Worm (Caenorhabditis elegans) whole organism, young adult: ENCODE measurements around the gene str-225.

Experiments used
- B0019.2 ChIP-seq: fragments of 200-800 bp; sonication (Bioruptor generic); conservative IDR thresholded peaks from 2 replicates; pipeline ENCODE4 v1.3.6; 2022; ENCODE audit warnings: missing genetic modification reagents, missing genetic modification characterization, missing compliant biosample characterization
- F33H1.4 ChIP-seq: fragments of 200-800 bp; sonication (Bioruptor generic); IDR thresholded peaks from 2 replicates; pipeline ENCODE4 v1.3.6; 2022; ENCODE audit warnings: missing genetic modification reagents, missing genetic modification characterization, missing compliant biosample characterization
- F37B4.10 ChIP-seq: fragments of 200-800 bp; sonication (Bioruptor generic); IDR thresholded peaks from 2 replicates; pipeline ENCODE4 v1.3.6; 2022; ENCODE audit warnings: missing genetic modification characterization, missing compliant biosample characterization
- F39B2.1 ChIP-seq: fragments of 200-800 bp; sonication (Bioruptor generic); IDR thresholded peaks from 2 replicates; pipeline ENCODE4 v1.3.6; 2022; ENCODE audit warnings: missing genetic modification reagents, missing genetic modification characterization, missing compliant biosample characterization
- F55B11.4 ChIP-seq: sonication (generic microtip); optimal IDR thresholded peaks from 2 replicates; lab custom pipeline; 2016; ENCODE audit warnings: missing compliant biosample characterization, missing genetic modification characterization, borderline replicate concordance; ENCODE audit not compliant: insufficient read depth
- F57A8.1 ChIP-seq: fragments of 200-800 bp; sonication (Bioruptor generic); optimal IDR thresholded peaks from 2 replicates; lab custom pipeline; 2018; ENCODE audit warnings: mild to moderate bottlenecking, missing genetic modification characterization, moderate library complexity, missing compliant biosample characterization
- T07F8.4 ChIP-seq: sonication (generic microtip); optimal IDR thresholded peaks from 2 replicates; lab custom pipeline; 2016; ENCODE audit warnings: mild to moderate bottlenecking, missing genetic modification characterization, moderate library complexity, missing compliant biosample characterization
- Y53F4B.3 ChIP-seq: fragments of 200-800 bp; sonication (Bioruptor generic); IDR thresholded peaks from 2 replicates; pipeline ENCODE4 v1.3.6; 2022; ENCODE audit warnings: missing genetic modification reagents, missing genetic modification characterization, missing compliant biosample characterization
- Y53G8AR.9 ChIP-seq: fragments of 200-800 bp; sonication (Bioruptor generic); conservative IDR thresholded peaks from 2 replicates; pipeline ENCODE4 v1.3.6; 2022; ENCODE audit warnings: missing genetic modification reagents, missing genetic modification characterization, missing compliant biosample characterization
- Y67H2A.10 ChIP-seq: fragments of 200-800 bp; sonication (Bioruptor generic); conservative IDR thresholded peaks from 2 replicates; pipeline ENCODE4 v1.3.6; 2022; ENCODE audit warnings: missing genetic modification reagents, missing genetic modification characterization, missing compliant biosample characterization
- ZK185.1 ChIP-seq: sonication (generic microtip); optimal IDR thresholded peaks from 2 replicates; lab custom pipeline; 2016; ENCODE audit warnings: mild to moderate bottlenecking, missing genetic modification characterization, missing compliant biosample characterization; ENCODE audit not compliant: poor library complexity, severe bottlenecking
- attf-3 ChIP-seq: fragments of 200-800 bp; sonication (Bioruptor generic); conservative IDR thresholded peaks from 2 replicates; pipeline ENCODE4 v1.3.6; 2022; ENCODE audit warnings: missing genetic modification reagents, missing genetic modification characterization, missing compliant biosample characterization
- bed-1 ChIP-seq: fragments of 200-800 bp; sonication (Bioruptor generic); IDR thresholded peaks from 2 replicates; pipeline ENCODE4 v1.3.6; 2022; ENCODE audit warnings: missing genetic modification reagents, missing genetic modification characterization, missing compliant biosample characterization
- ceh-40 ChIP-seq: fragments of 200-800 bp; sonication (Bioruptor generic); IDR thresholded peaks from 2 replicates; pipeline ENCODE4 v1.3.6; 2022; ENCODE audit warnings: missing genetic modification characterization, missing compliant biosample characterization
- egl-44 ChIP-seq: fragments of 200-800 bp; sonication (Bioruptor generic); IDR thresholded peaks from 2 replicates; pipeline ENCODE4 v1.3.6; 2022; ENCODE audit warnings: missing genetic modification reagents, missing genetic modification characterization, missing compliant biosample characterization
- egrh-3 ChIP-seq: fragments of 200-800 bp; sonication (Bioruptor generic); IDR thresholded peaks from 2 replicates; pipeline ENCODE4 v1.3.6; 2022; ENCODE audit warnings: missing genetic modification reagents, missing genetic modification characterization, missing compliant biosample characterization
- fkh-3 ChIP-seq: sonication (generic microtip); optimal IDR thresholded peaks from 2 replicates; lab custom pipeline; 2016; ENCODE audit warnings: mild to moderate bottlenecking, missing genetic modification characterization, missing compliant biosample characterization
- hrde-1 ChIP-seq: sonication (generic microtip); optimal IDR thresholded peaks from 2 replicates; lab custom pipeline; 2016; ENCODE audit warnings: missing genetic modification characterization, mild to moderate bottlenecking, missing compliant biosample characterization, moderate library complexity, missing genotype, missing genetic modification reagents, borderline replicate concordance
- hsf-1 ChIP-seq: fragments of 200-800 bp; sonication (Bioruptor generic); IDR thresholded peaks from 2 replicates; pipeline ENCODE4 v1.3.6; 2022; ENCODE audit warnings: missing genetic modification reagents, missing genetic modification characterization, missing compliant biosample characterization
- lag-1 ChIP-seq: fragments of 200-800 bp; sonication (Bioruptor generic); IDR thresholded peaks from 2 replicates; pipeline ENCODE4 v1.3.6; 2022; ENCODE audit warnings: missing genetic modification reagents, missing genetic modification characterization, missing compliant biosample characterization
- let-607 ChIP-seq, 2 experiments: fragments of 200-800 bp in 1 of 2; sonication (Bioruptor generic) in 1 of 2; sonication (generic microtip) in 1 of 2; optimal IDR thresholded peaks; 2 replicates each; lab custom pipeline; 2016 to 2018; ENCODE audit warnings: mild to moderate bottlenecking in 2 of 2, missing compliant biosample characterization in 2 of 2, missing genetic modification characterization in 2 of 2, moderate library complexity in 2 of 2, missing genotype in 1 of 2
- lin-54 ChIP-seq: fragments of 200-800 bp; sonication (Bioruptor generic); optimal IDR thresholded peaks from 2 replicates; lab custom pipeline; 2018; ENCODE audit warnings: mild to moderate bottlenecking, missing genetic modification characterization, missing compliant biosample characterization
- lsy-27 ChIP-seq: sonication (generic microtip); optimal IDR thresholded peaks from 2 replicates; lab custom pipeline; 2017; ENCODE audit warnings: missing genetic modification characterization, mild to moderate bottlenecking, missing compliant biosample characterization, antibody characterized with exemption, missing genotype, borderline replicate concordance; ENCODE audit not compliant: insufficient read depth
- madf-10 ChIP-seq: sonication (generic microtip); optimal IDR thresholded peaks from 2 replicates; lab custom pipeline; 2016; ENCODE audit warnings: mild to moderate bottlenecking, missing genetic modification characterization, missing compliant biosample characterization
- madf-3 ChIP-seq: fragments of 200-800 bp; sonication (Bioruptor generic); IDR thresholded peaks from 2 replicates; pipeline ENCODE4 v1.3.6; 2022; ENCODE audit warnings: missing genetic modification reagents, missing genetic modification characterization, missing compliant biosample characterization
- madf-6 ChIP-seq: fragments of 200-800 bp; sonication (Bioruptor generic); IDR thresholded peaks from 2 replicates; pipeline ENCODE4 v1.3.6; 2022; ENCODE audit warnings: missing genetic modification reagents, missing genetic modification characterization, missing compliant biosample characterization
- mel-28 ChIP-seq: sonication (generic microtip); optimal IDR thresholded peaks from 2 replicates; lab custom pipeline; 2016; ENCODE audit warnings: borderline replicate concordance, mild to moderate bottlenecking, missing genetic modification characterization, missing compliant biosample characterization
- nfya-2 ChIP-seq: fragments of 200-800 bp; sonication (Bioruptor generic); IDR thresholded peaks from 2 replicates; pipeline ENCODE4 v1.3.6; 2022; ENCODE audit warnings: missing genetic modification reagents, missing genetic modification characterization, missing compliant biosample characterization
- nhr-120 ChIP-seq: fragments of 200-800 bp; sonication (Bioruptor generic); IDR thresholded peaks from 2 replicates; pipeline ENCODE4 v1.3.6; 2022; ENCODE audit warnings: missing genetic modification characterization, missing compliant biosample characterization
- pbrm-1 ChIP-seq: fragments of 200-800 bp; sonication (Bioruptor generic); IDR thresholded peaks from 2 replicates; pipeline ENCODE4 v1.3.6; 2022; ENCODE audit warnings: missing genetic modification reagents, missing genetic modification characterization, missing compliant biosample characterization
- repo-1 ChIP-seq: sonication (generic microtip); optimal IDR thresholded peaks from 2 replicates; lab custom pipeline; 2017; ENCODE audit warnings: mild to moderate bottlenecking, missing genetic modification characterization, missing compliant biosample characterization
- rpc-1 ChIP-seq, 2 experiments: fragments of 150-350 bp in 1 of 2; sonication (generic microtip) in 1 of 2; optimal IDR thresholded peaks; 2 replicates each; lab custom pipeline; 2014 to 2018; ENCODE audit warnings: missing biosample characterization in 1 of 2, missing genetic modification characterization in 1 of 2, missing genetic modification reagents in 1 of 2, missing genotype in 1 of 2
- snpc-1.1 ChIP-seq: sonication (generic microtip); optimal IDR thresholded peaks from 2 replicates; lab custom pipeline; 2017; ENCODE audit warnings: missing genetic modification characterization, mild to moderate bottlenecking, missing compliant biosample characterization, antibody characterized with exemption, moderate library complexity, missing genotype, missing genetic modification reagents; ENCODE audit not compliant: insufficient read depth
- snpc-3.4 ChIP-seq: sonication (generic microtip); optimal IDR thresholded peaks from 2 replicates; lab custom pipeline; 2017; ENCODE audit warnings: missing genetic modification characterization, mild to moderate bottlenecking, missing compliant biosample characterization, antibody characterized with exemption, moderate library complexity, missing genotype, missing genetic modification reagents
- tbp1 ChIP-seq: fragments of 200-800 bp; sonication (Bioruptor generic); optimal IDR thresholded peaks from 2 replicates; lab custom pipeline; 2018; ENCODE audit warnings: mild to moderate bottlenecking, missing genetic modification characterization, missing compliant biosample characterization
- xnd-1 ChIP-seq: sonication (generic microtip); optimal IDR thresholded peaks from 2 replicates; lab custom pipeline; 2016; ENCODE audit warnings: missing genotype, missing genetic modification reagents, missing genetic modification characterization, missing compliant biosample characterization
- zfh-2 ChIP-seq: fragments of 200-800 bp; sonication (Bioruptor generic); conservative IDR thresholded peaks from 2 replicates; pipeline ENCODE4 v1.3.6; 2022; ENCODE audit warnings: missing genetic modification reagents, missing genetic modification characterization, missing compliant biosample characterization
- ztf-22 ChIP-seq: fragments of 200-800 bp; sonication (Bioruptor generic); optimal IDR thresholded peaks from 2 replicates; lab custom pipeline; 2018; ENCODE audit warnings: mild to moderate bottlenecking, missing genetic modification characterization, moderate library complexity, missing compliant biosample characterization
- ztf-26 ChIP-seq: sonication (generic microtip); optimal IDR thresholded peaks from 2 replicates; lab custom pipeline; 2017; ENCODE audit warnings: missing genetic modification characterization, missing compliant biosample characterization

str-225 gene

ce11 chrV:3507691-3508090 is at the start of gene str-225:
Gene str-225, plus strand, starts transcription at chrV:3507822.
- TF ChIP-seq Y53G8AR.9 (GFP tag; lab: Robert Waterston, UW), result no peak
- no peak for TF ChIP-seq F33H1.4 (GFP tag; lab: Robert Waterston, UW)
- TF ChIP-seq Y67H2A.10 (GFP tag; lab: Robert Waterston, UW), result no peak
- no peak for TF ChIP-seq fkh-3 (tag; lab: Kevin White, UChicago)
- TF ChIP-seq nfya-2 (GFP tag; lab: Robert Waterston, UW), result no peak
- TF ChIP-seq mel-28 (tag; lab: Kevin White, UChicago), result no peak
- TF ChIP-seq F37B4.10 (GFP tag; lab: Robert Waterston, UW), result no peak
- TF ChIP-seq B0019.2 (GFP tag; lab: Robert Waterston, UW), result no peak
- TF ChIP-seq T07F8.4, result no peak
- no peak for TF ChIP-seq bed-1 (GFP tag; lab: Robert Waterston, UW)
- TF ChIP-seq tbp1 (GFP tag; lab: Kevin White, UChicago), result no peak
- no peak for TF ChIP-seq madf-10 (tag; lab: Kevin White, UChicago)

ce11 chrV:3459919-3460318 is 47.7 kb upstream of the str-225 start, which contains the start of gene slc-28.2:
Gene slc-28.2, plus strand, starts transcription at chrV:3460219.
- no peak for TF ChIP-seq ztf-26
- TF ChIP-seq zfh-2 (GFP tag; lab: Robert Waterston, UW), result no peak
- TF ChIP-seq nhr-120 (GFP tag; lab: Robert Waterston, UW), result no peak
- TF ChIP-seq let-607 (tag; optimal IDR thresholded peaks at IDR 0.05; lab: Kevin White, UChicago), result no peak
- TF ChIP-seq F57A8.1, result no peak
- no peak for TF ChIP-seq F39B2.1
- TF ChIP-seq madf-6 (GFP tag; lab: Robert Waterston, UW), result no peak
- no peak for TF ChIP-seq F55B11.4 (tag; lab: Kevin White, UChicago)
- TF ChIP-seq egl-44, result no peak
- TF ChIP-seq lsy-27, result no peak
- no peak for TF ChIP-seq hsf-1 (GFP tag; lab: Robert Waterston, UW)
- no peak for TF ChIP-seq snpc-3.4 (tag; lab: Kevin White, UChicago)
- TF ChIP-seq, all 124 proteins: peak for 0

ce11 chrV:3463514-3463913 is 44.1 kb upstream of the str-225 start, which contains the start of gene slc-28.1:
Gene slc-28.1, plus strand, starts transcription at chrV:3463814.
- TF ChIP-seq rpc-1 (optimal IDR thresholded peaks at IDR 0.05; lab: Kevin White, UChicago), result no peak
- TF ChIP-seq rpc-1 (tag; optimal IDR thresholded peaks at IDR 0.05; lab: Kevin White, UChicago), result no peak
- no peak for TF ChIP-seq pbrm-1 (GFP tag; lab: Robert Waterston, UW)
- no peak for TF ChIP-seq madf-3 (GFP tag; lab: Robert Waterston, UW)
- TF ChIP-seq ZK185.1 (tag; lab: Kevin White, UChicago), result no peak
- no peak for TF ChIP-seq lag-1 (GFP tag; lab: Robert Waterston, UW)
- no peak for TF ChIP-seq hsf-1 (GFP tag; lab: Robert Waterston, UW)
- TF ChIP-seq lin-54 (GFP tag; lab: Kevin White, UChicago), result no peak
- no peak for TF ChIP-seq egrh-3 (GFP tag; lab: Robert Waterston, UW)

- TF ChIP-seq pbrm-1 (GFP tag; lab: Robert Waterston, UW), result no peak
- TF ChIP-seq hrde-1 (tag; lab: Kevin White, UChicago), result no peak
- TF ChIP-seq xnd-1 (tag; lab: Kevin White, UChicago), result no peak
- no peak for TF ChIP-seq B0019.2 (GFP tag; lab: Robert Waterston, UW)
- no peak for TF ChIP-seq Y53F4B.3 (GFP tag; lab: Robert Waterston, UW)
- TF ChIP-seq repo-1, result no peak
- no peak for TF ChIP-seq ztf-22 (GFP tag; lab: Kevin White, UChicago)
- no peak for TF ChIP-seq snpc-1.1 (tag; lab: Kevin White, UChicago)
- TF ChIP-seq attf-3 (GFP tag; lab: Robert Waterston, UW), result no peak
- TF ChIP-seq ceh-40 (GFP tag; lab: Robert Waterston, UW), result no peak
Observed at ce11 chrV:3464897-3465296, 42.7 kb upstream of the str-225 start.
